Fruit fly (Drosophila melanogaster): ENCODE results near the gene Mnt.

Gene Mnt

DNA sequence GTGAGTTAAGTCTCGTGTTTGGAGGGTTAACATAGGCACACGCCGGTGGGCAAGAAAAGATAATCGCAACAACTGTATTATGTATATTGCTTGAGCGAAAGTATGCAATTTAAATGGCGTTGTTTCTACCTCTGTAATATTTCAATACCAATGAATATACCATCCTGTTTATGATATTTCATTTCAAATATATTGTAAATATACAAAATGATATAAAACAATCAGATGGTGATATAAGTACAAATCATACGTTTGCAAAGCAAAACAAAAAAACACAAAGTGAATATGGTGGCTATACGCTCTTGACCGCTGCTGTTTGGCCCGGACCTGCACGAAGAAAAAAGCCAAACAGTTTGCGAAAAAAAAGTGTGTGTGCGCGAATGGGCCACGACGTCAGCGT lies 76.6 kb downstream of the Mnt start (continued):
- TF ChIP-seq Blimp-1 (GFP tag; optimal IDR thresholded peaks at IDR 0.05), result peak; percentile 48
- peak; percentile 62 for TF ChIP-seq tap (tag; optimal IDR thresholded peaks at IDR 0.05)
- TF ChIP-seq usp (GFP tag; optimal IDR thresholded peaks at IDR 0.05), result no peak
- peak; percentile 11 for TF ChIP-seq CG7928 (GFP tag; optimal IDR thresholded peaks at IDR 0.05)
- TF ChIP-seq D (optimal IDR thresholded peaks at IDR 0.05), result no peak
- TF ChIP-seq D (GFP tag; optimal IDR thresholded peaks at IDR 0.05), result peak; percentile 59
- TF ChIP-seq CG3726 (GFP tag; IDR thresholded peaks at IDR 0.05), result 0 out of 3 replicates have a peak, but pooled peaks have one; percentile 40
- TF ChIP-seq CG17802 (tag; optimal IDR thresholded peaks at IDR 0.05), result no peak
- TF ChIP-seq Usf (GFP tag; optimal IDR thresholded peaks at IDR 0.05), result peak; percentile 46
- TF ChIP-seq CG10321 (GFP tag; IDR thresholded peaks at IDR 0.05), result no peak
- peak; percentile 70 for TF ChIP-seq CG9727 (GFP tag; optimal IDR thresholded peaks at IDR 0.05)
- no peak for TF ChIP-seq CG10565 (GFP tag; optimal IDR thresholded peaks at IDR 0.05)
- peak; percentile 86 for TF ChIP-seq CG2678 (tag; optimal IDR thresholded peaks at IDR 0.05)
- peak; percentile 51 for TF ChIP-seq esg (GFP tag; conservative IDR thresholded peaks at IDR 0.05)
- 0 out of 2 replicates have a peak, but pooled peaks have one; percentile 20 for TF ChIP-seq CG17612 (GFP tag; IDR thresholded peaks at IDR 0.05)
- TF ChIP-seq Vsx1 (GFP tag; optimal IDR thresholded peaks at IDR 0.05), result peak; percentile 1
- peak; percentile 44; the same call in 1 of the 3 replicates for TF ChIP-seq gce (GFP tag; IDR thresholded peaks at IDR 0.05)
- no peak for TF ChIP-seq CG7963 (GFP tag; IDR thresholded peaks at IDR 0.05; ENCODE audit: partially characterized antibody)
- no peak for TF ChIP-seq h (optimal IDR thresholded peaks at IDR 0.05)
- TF ChIP-seq amos (GFP tag; IDR thresholded peaks at IDR 0.05; ENCODE audit: partially characterized antibody), result no peak
- TF ChIP-seq CG12299 (tag; optimal IDR thresholded peaks at IDR 0.05), result peak; percentile 37
- TF ChIP-seq dysf (GFP tag; IDR thresholded peaks at IDR 0.05), result peak; percentile 69; the same call in 2 of the 3 replicates
- peak; percentile 49; the same call in 2 of the 3 replicates for TF ChIP-seq B-H1 (GFP tag; IDR thresholded peaks at IDR 0.05)
- TF ChIP-seq stwl (tag; optimal IDR thresholded peaks at IDR 0.05), result no peak
- TF ChIP-seq luna (GFP tag; optimal IDR thresholded peaks at IDR 0.05), result no peak
- TF ChIP-seq yki (optimal IDR thresholded peaks at IDR 0.05), result no peak
- peak; percentile 10 for TF ChIP-seq CG4617 (GFP tag; optimal IDR thresholded peaks at IDR 0.05; ENCODE audit: borderline replicate concordance)
- peak; percentile 71 for TF ChIP-seq NfI (GFP tag; optimal IDR thresholded peaks at IDR 0.05)
- no peak for TF ChIP-seq Lpt (GFP tag; optimal IDR thresholded peaks at IDR 0.05)
- peak; percentile 52 for TF ChIP-seq dmrt11E (tag; optimal IDR thresholded peaks at IDR 0.05)
- TF ChIP-seq Dad (GFP tag; optimal IDR thresholded peaks at IDR 0.05), result no peak
- peak; percentile 72 for TF ChIP-seq HHEX (GFP tag; optimal IDR thresholded peaks at IDR 0.05)
- no peak for TF ChIP-seq Adf1 (GFP tag; IDR thresholded peaks at IDR 0.05)
- TF ChIP-seq ewg (GFP tag; optimal IDR thresholded peaks at IDR 0.05), result peak; percentile 33
- peak; percentile 15 for TF ChIP-seq trh (GFP tag; optimal IDR thresholded peaks at IDR 0.05)
- peak; percentile 41; the same call in 1 of the 3 replicates for TF ChIP-seq Mrtf (GFP tag; IDR thresholded peaks at IDR 0.05)
- TF ChIP-seq CG5953 (GFP tag; IDR thresholded peaks at IDR 0.05), result no peak
- TF ChIP-seq CG10959 (GFP tag; IDR thresholded peaks at IDR 0.05), result no peak
- 0 out of 3 replicates have a peak, but pooled peaks have one; percentile 21 for TF ChIP-seq jigr1 (GFP tag; IDR thresholded peaks at IDR 0.05)
- TF ChIP-seq corto (GFP tag; optimal IDR thresholded peaks at IDR 0.05), result peak; percentile 81
- TF ChIP-seq inv (GFP tag; IDR thresholded peaks at IDR 0.05; ENCODE audit: partially characterized antibody), result no peak
- TF ChIP-seq CG11247 (GFP tag; IDR thresholded peaks at IDR 0.05), result no peak
- TF ChIP-seq dan (GFP tag; IDR thresholded peaks at IDR 0.05), result no peak
- TF ChIP-seq chinmo (GFP tag; IDR thresholded peaks at IDR 0.05; ENCODE audit: partially characterized antibody), result no peak
- TF ChIP-seq CG2712 (tag; optimal IDR thresholded peaks at IDR 0.05), result peak; percentile 76
- TF ChIP-seq Gsc (GFP tag; IDR thresholded peaks at IDR 0.05), result no peak
- TF ChIP-seq Trl (optimal IDR thresholded peaks at IDR 0.05), result no peak
- TF ChIP-seq Trl (GFP tag; optimal IDR thresholded peaks at IDR 0.05), result no peak
- TF ChIP-seq tup (GFP tag; optimal IDR thresholded peaks at IDR 0.05), result peak; percentile 1
- peak; percentile 20 for TF ChIP-seq CG15601 (tag; optimal IDR thresholded peaks at IDR 0.05)
- TF ChIP-seq bsh (GFP tag; optimal IDR thresholded peaks at IDR 0.05), result peak; percentile 64 to 88
- TF ChIP-seq pum (GFP tag; optimal IDR thresholded peaks at IDR 0.05), result no peak
